ENCODE assay signal across 4 worm cellular contexts in the genomic region with DNA sequence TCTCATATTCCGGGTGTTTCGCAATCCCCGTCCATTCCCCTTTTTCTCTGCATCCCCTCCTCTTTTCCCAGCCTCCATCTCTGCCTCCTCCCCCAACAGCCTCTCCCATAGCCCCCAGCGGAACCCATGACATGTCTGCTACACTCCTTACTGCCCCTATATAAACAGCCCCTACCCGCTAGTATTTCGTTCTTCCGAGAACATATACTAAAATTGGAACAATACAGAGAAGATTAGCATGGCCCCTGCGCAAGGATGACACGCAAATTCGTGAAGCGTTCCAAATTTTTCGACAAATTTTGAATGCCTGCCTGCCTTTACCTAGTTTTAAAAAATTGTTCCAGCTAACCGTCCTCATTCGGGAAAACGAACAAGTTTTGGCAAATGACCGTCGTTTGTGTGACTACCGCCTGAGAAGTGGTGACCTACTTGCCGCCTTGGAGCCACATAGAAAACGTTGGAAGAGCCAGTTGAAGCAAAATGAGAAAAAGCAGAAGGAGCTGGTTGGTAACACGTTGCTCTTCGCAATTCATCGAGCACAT.
TF ChIP-seq lines count a peak whose summit lies in the region.

No protein-coding gene starts in this region.

TF ChIP-seq in whole organism, L2 larva, 48 proteins besides CTCF, POLR2A, EP300 and RAD21 (continued from another document):
- TF ChIP-seq sma-3 (GFP tag; optimal IDR thresholded peaks at IDR 0.05; lab: Kevin White, UChicago) (peak; percentile 95), F13H6.1 (tag; optimal IDR thresholded peaks at IDR 0.05; lab: Kevin White, UChicago) (peak; percentile 96), fos-1 (tag; optimal IDR thresholded peaks at IDR 0.05; lab: Kevin White, UChicago) (peak; percentile 80), unc-62 (GFP tag; optimal IDR thresholded peaks at IDR 0.05; lab: Kevin White, UChicago) (no peak), ama-1 (optimal IDR thresholded peaks at IDR 0.05; lab: Kevin White, UChicago) (peak; percentile 75), ZK546.5 (tag; optimal IDR thresholded peaks at IDR 0.05; lab: Kevin White, UChicago) (peak; percentile 47), nhr-6 (tag; optimal IDR thresholded peaks at IDR 0.05; lab: Kevin White, UChicago) (peak; percentile 96), lin-13 (GFP tag; optimal IDR thresholded peaks at IDR 0.05; lab: Kevin White, UChicago) (peak; percentile 97), nhr-129 (tag; optimal IDR thresholded peaks at IDR 0.05; lab: Kevin White, UChicago) (peak; percentile 95), unc-55 (GFP tag; optimal IDR thresholded peaks at IDR 0.05; lab: Kevin White, UChicago) (peak; percentile 92), lin-11 (tag; optimal IDR thresholded peaks at IDR 0.05; lab: Kevin White, UChicago) (peak; percentile 83), ztf-4 (tag; optimal IDR thresholded peaks at IDR 0.05; lab: Kevin White, UChicago) (peak; percentile 95), elt-1 (tag; optimal IDR thresholded peaks at IDR 0.05; lab: Kevin White, UChicago) (no peak), nhr-23 (tag; optimal IDR thresholded peaks at IDR 0.05; lab: Kevin White, UChicago) (no peak), nhr-21 (tag; optimal IDR thresholded peaks at IDR 0.05; lab: Kevin White, UChicago) (peak; percentile 98), alr-1 (tag; optimal IDR thresholded peaks at IDR 0.05; lab: Kevin White, UChicago) (no peak), gmeb-1 (tag; optimal IDR thresholded peaks at IDR 0.05; lab: Kevin White, UChicago) (peak; percentile 93), nhr-77 (tag; optimal IDR thresholded peaks at IDR 0.05; lab: Kevin White, UChicago) (peak; percentile 81), zag-1 (tag; optimal IDR thresholded peaks at IDR 0.05; lab: Kevin White, UChicago) (peak; percentile 89), nhr-10 (tag; optimal IDR thresholded peaks at IDR 0.05; lab: Kevin White, UChicago) (peak; percentile 93), dmd-4 (tag; optimal IDR thresholded peaks at IDR 0.05; lab: Kevin White, UChicago) (peak; percentile 59), egl-27 (tag; optimal IDR thresholded peaks at IDR 0.05; lab: Kevin White, UChicago) (peak; percentile 93), mbf-1 (tag; optimal IDR thresholded peaks at IDR 0.05; lab: Kevin White, UChicago) (peak; percentile 36), crh-2 (tag; optimal IDR thresholded peaks at IDR 0.05; lab: Kevin White, UChicago) (peak; percentile 98), nhr-12 (tag; optimal IDR thresholded peaks at IDR 0.05; lab: Kevin White, UChicago) (peak; percentile 51), snpc-4 (tag; optimal IDR thresholded peaks at IDR 0.05; lab: Kevin White, UChicago) (peak; percentile 100), aly-2 (tag; optimal IDR thresholded peaks at IDR 0.05; lab: Kevin White, UChicago) (peak; percentile 86), nhr-11 (tag; optimal IDR thresholded peaks at IDR 0.05; lab: Kevin White, UChicago) (peak; percentile 52)

TF ChIP-seq in whole organism, L4 larva, 104 proteins besides CTCF, POLR2A, EP300 and RAD21 (continued from another document and continues in another):
- peak; percentile 85; the same call in 1 of the 2 replicates for TF ChIP-seq tag-97 (GFP tag; IDR thresholded peaks at IDR 0.05; lab: Robert Waterston, UW)
- peak; percentile 94 for TF ChIP-seq jun-1 (tag; optimal IDR thresholded peaks at IDR 0.05; lab: Kevin White, UChicago)
- peak; percentile 99 for TF ChIP-seq egl-43 (GFP tag; IDR thresholded peaks at IDR 0.05; lab: Robert Waterston, UW)
- TF ChIP-seq fos-1 (tag; optimal IDR thresholded peaks at IDR 0.05; lab: Kevin White, UChicago): no peak
- TF ChIP-seq T26A8.4 (GFP tag; IDR thresholded peaks at IDR 0.05; lab: Robert Waterston, UW): peak; percentile 98
- TF ChIP-seq arid-1 (GFP tag; conservative IDR thresholded peaks at IDR 0.05; lab: Robert Waterston, UW): peak; percentile 93
- peak; percentile 96 for TF ChIP-seq dmd-8 (GFP tag; IDR thresholded peaks at IDR 0.05; lab: Robert Waterston, UW)
- TF ChIP-seq dve-1 (tag; optimal IDR thresholded peaks at IDR 0.05; lab: Kevin White, UChicago; ENCODE audit: insufficient read depth): peak; percentile 99
- peak; percentile 94 for TF ChIP-seq lin-13 (GFP tag; optimal IDR thresholded peaks at IDR 0.05; lab: Kevin White, UChicago)
- peak; percentile 95 for TF ChIP-seq duxl-1 (tag; optimal IDR thresholded peaks at IDR 0.05; lab: Kevin White, UChicago; ENCODE audit: poor library complexity)
- peak; percentile 91 for TF ChIP-seq F10B5.3 (tag; optimal IDR thresholded peaks at IDR 0.05; lab: Kevin White, UChicago)
- TF ChIP-seq Y5F2A.4 (GFP tag; optimal IDR thresholded peaks at IDR 0.05; lab: Kevin White, UChicago): peak; percentile 88
- peak; percentile 95 for TF ChIP-seq lim-7 (GFP tag; IDR thresholded peaks at IDR 0.05; lab: Robert Waterston, UW)
- TF ChIP-seq madf-5 (GFP tag; IDR thresholded peaks at IDR 0.05; lab: Robert Waterston, UW): peak; percentile 92 to 96
- peak; percentile 95 for TF ChIP-seq dmd-6 (GFP tag; IDR thresholded peaks at IDR 0.05; lab: Robert Waterston, UW)
- TF ChIP-seq zfp-2 (tag; optimal IDR thresholded peaks at IDR 0.05; lab: Kevin White, UChicago): peak; percentile 80
- TF ChIP-seq ceh-62 (tag; optimal IDR thresholded peaks at IDR 0.05; lab: Kevin White, UChicago): no peak
- peak; percentile 98 for TF ChIP-seq nhr-41 (GFP tag; IDR thresholded peaks at IDR 0.05; lab: Robert Waterston, UW)
- no peak for TF ChIP-seq lin-39 (tag; optimal IDR thresholded peaks at IDR 0.05; lab: Kevin White, UChicago)
- peak; percentile 90 for TF ChIP-seq mxl-3 (GFP tag; optimal IDR thresholded peaks at IDR 0.05; lab: Kevin White, UChicago)
- TF ChIP-seq ctbp-1 (GFP tag; IDR thresholded peaks at IDR 0.05; lab: Robert Waterston, UW): peak; percentile 98
- peak; percentile 84 for TF ChIP-seq zip-11 (GFP tag; IDR thresholded peaks at IDR 0.05; lab: Robert Waterston, UW)
- TF ChIP-seq F26F4.8 (GFP tag; conservative IDR thresholded peaks at IDR 0.05; lab: Robert Waterston, UW): peak; percentile 99
- TF ChIP-seq spr-3 (GFP tag; optimal IDR thresholded peaks at IDR 0.05; lab: Kevin White, UChicago): peak; percentile 96
- peak; percentile 80 for TF ChIP-seq cey-2 (tag; optimal IDR thresholded peaks at IDR 0.05; lab: Kevin White, UChicago; ENCODE audit: borderline replicate concordance, insufficient read depth)
- peak; percentile 91 for TF ChIP-seq Y48G9A.11 (GFP tag; IDR thresholded peaks at IDR 0.05; lab: Robert Waterston, UW)
- peak; percentile 97 for TF ChIP-seq tra-1 (GFP tag; IDR thresholded peaks at IDR 0.05; lab: Robert Waterston, UW)
- TF ChIP-seq snpc-4 (tag; optimal IDR thresholded peaks at IDR 0.05; lab: Kevin White, UChicago): peak; percentile 100
- peak; percentile 93 for TF ChIP-seq ztf-7 (tag; optimal IDR thresholded peaks at IDR 0.05; lab: Kevin White, UChicago)
- peak; percentile 91 for TF ChIP-seq zip-2 (tag; optimal IDR thresholded peaks at IDR 0.05; lab: Kevin White, UChicago)
- peak; percentile 84 for TF ChIP-seq fkh-10 (GFP tag; optimal IDR thresholded peaks at IDR 0.05; lab: Kevin White, UChicago)
- TF ChIP-seq rbr-2 (tag; optimal IDR thresholded peaks at IDR 0.05; lab: Kevin White, UChicago): peak; percentile 97

TF ChIP-seq in whole organism, late embryonic, 69 proteins besides CTCF, POLR2A, EP300 and RAD21 (continued from another document and continues in another):
- peak; percentile 88 for TF ChIP-seq lim-6 (tag; optimal IDR thresholded peaks at IDR 0.05; lab: Kevin White, UChicago)
- peak; percentile 89 for TF ChIP-seq mec-3 (tag; optimal IDR thresholded peaks at IDR 0.05; lab: Kevin White, UChicago; ENCODE audit: borderline replicate concordance)
- peak; percentile 91 for TF ChIP-seq rnt-1 (tag; optimal IDR thresholded peaks at IDR 0.05; lab: Kevin White, UChicago)
- peak; percentile 79 for TF ChIP-seq fkh-10 (GFP tag; optimal IDR thresholded peaks at IDR 0.05; lab: Kevin White, UChicago)
- peak; percentile 98 for TF ChIP-seq ztf-16 (tag; optimal IDR thresholded peaks at IDR 0.05; lab: Kevin White, UChicago)
- TF ChIP-seq ceh-30 (tag; optimal IDR thresholded peaks at IDR 0.05; lab: Kevin White, UChicago): peak; percentile 83
- peak; percentile 92 for TF ChIP-seq fkh-6 (tag; optimal IDR thresholded peaks at IDR 0.05; lab: Kevin White, UChicago)
- TF ChIP-seq ceh-31 (tag; optimal IDR thresholded peaks at IDR 0.05; lab: Kevin White, UChicago): peak; percentile 92
- TF ChIP-seq dmd-4 (tag; optimal IDR thresholded peaks at IDR 0.05; lab: Kevin White, UChicago; ENCODE audit: borderline replicate concordance): peak; percentile 96
- TF ChIP-seq fax-1 (tag; optimal IDR thresholded peaks at IDR 0.05; lab: Kevin White, UChicago): peak; percentile 91
- peak; percentile 95 for TF ChIP-seq ceh-14 (tag; optimal IDR thresholded peaks at IDR 0.05; lab: Kevin White, UChicago)
- no peak for TF ChIP-seq ceh-22 (tag; optimal IDR thresholded peaks at IDR 0.05; lab: Kevin White, UChicago)
- peak; percentile 69 for TF ChIP-seq zip-5 (tag; optimal IDR thresholded peaks at IDR 0.05; lab: Kevin White, UChicago)
- peak; percentile 92 for TF ChIP-seq nfya-1 (tag; optimal IDR thresholded peaks at IDR 0.05; lab: Kevin White, UChicago)
- peak; percentile 86 for TF ChIP-seq hlh-8 (tag; optimal IDR thresholded peaks at IDR 0.05; lab: Kevin White, UChicago)
- TF ChIP-seq eyg-1 (tag; optimal IDR thresholded peaks at IDR 0.05; lab: Kevin White, UChicago): peak; percentile 96
- peak; percentile 53 for TF ChIP-seq odd-2 (tag; optimal IDR thresholded peaks at IDR 0.05; lab: Kevin White, UChicago)
- TF ChIP-seq che-1 (tag; optimal IDR thresholded peaks at IDR 0.05; lab: Kevin White, UChicago): peak; percentile 92
- TF ChIP-seq C08G9.2 (tag; optimal IDR thresholded peaks at IDR 0.05; lab: Kevin White, UChicago): peak; percentile 90
- peak; percentile 88 for TF ChIP-seq sdc-2 (tag; optimal IDR thresholded peaks at IDR 0.05; lab: Kevin White, UChicago)
- TF ChIP-seq ceh-24 (tag; optimal IDR thresholded peaks at IDR 0.05; lab: Kevin White, UChicago): peak; percentile 88
- peak; percentile 88 for TF ChIP-seq hlh-30 (tag; optimal IDR thresholded peaks at IDR 0.05; lab: Kevin White, UChicago; ENCODE audit: insufficient read depth)
- peak; percentile 66 for TF ChIP-seq tbx-7 (tag; optimal IDR thresholded peaks at IDR 0.05; lab: Kevin White, UChicago)
- peak; percentile 93 for TF ChIP-seq pqm-1 (tag; optimal IDR thresholded peaks at IDR 0.05; lab: Kevin White, UChicago)
- TF ChIP-seq K09A11.1 (tag; optimal IDR thresholded peaks at IDR 0.05; lab: Kevin White, UChicago; ENCODE audit: insufficient read depth): peak; percentile 91
- peak; percentile 96 for TF ChIP-seq T23F11.4 (GFP tag; optimal IDR thresholded peaks at IDR 0.05; lab: Kevin White, UChicago)
- TF ChIP-seq lin-11 (tag; optimal IDR thresholded peaks at IDR 0.05; lab: Kevin White, UChicago): peak; percentile 87
- peak; percentile 94 for TF ChIP-seq dve-1 (tag; optimal IDR thresholded peaks at IDR 0.05; lab: Kevin White, UChicago)
- peak; percentile 90 for TF ChIP-seq hlh-15 (tag; optimal IDR thresholded peaks at IDR 0.05; lab: Kevin White, UChicago)
- peak; percentile 96 for TF ChIP-seq sox-4 (tag; optimal IDR thresholded peaks at IDR 0.05; lab: Kevin White, UChicago)
- TF ChIP-seq nhr-232 (tag; optimal IDR thresholded peaks at IDR 0.05; lab: Kevin White, UChicago): peak; percentile 89
- peak; percentile 82 for TF ChIP-seq ahr-1 (tag; optimal IDR thresholded peaks at IDR 0.05; lab: Kevin White, UChicago)
- TF ChIP-seq tbx-2 (tag; optimal IDR thresholded peaks at IDR 0.05; lab: Kevin White, UChicago): peak; percentile 96
- peak; percentile 94 for TF ChIP-seq ceh-6 (GFP tag; optimal IDR thresholded peaks at IDR 0.05; lab: Kevin White, UChicago)
- TF ChIP-seq K02D7.2 (tag; optimal IDR thresholded peaks at IDR 0.05; lab: Kevin White, UChicago): peak; percentile 92

TF ChIP-seq in whole organism, mixed stage, embryonic, 35 proteins besides CTCF, POLR2A, EP300 and RAD21 (continued from another document):
- TF ChIP-seq blmp-1 (tag; optimal IDR thresholded peaks at IDR 0.05; lab: Kevin White, UChicago) (no peak), ham-2 (GFP tag; optimal IDR thresholded peaks at IDR 0.05; lab: Kevin White, UChicago) (peak; percentile 99), snpc-4 (tag; optimal IDR thresholded peaks at IDR 0.05; lab: Kevin White, UChicago) (no peak), flh-1 (GFP tag; optimal IDR thresholded peaks at IDR 0.05; lab: Kevin White, UChicago) (peak; percentile 77), zip-8 (tag; optimal IDR thresholded peaks at IDR 0.05; lab: Kevin White, UChicago) (no peak), lin-32 (GFP tag; optimal IDR thresholded peaks at IDR 0.05; lab: Kevin White, UChicago) (peak; percentile 93), ceh-43 (GFP tag; optimal IDR thresholded peaks at IDR 0.05; lab: Kevin White, UChicago) (peak; percentile 90), nhr-28 (tag; optimal IDR thresholded peaks at IDR 0.05; lab: Kevin White, UChicago) (peak; percentile 25), drap-1 (GFP tag; optimal IDR thresholded peaks at IDR 0.05; lab: Kevin White, UChicago) (peak; percentile 99)
